Worm (Caenorhabditis elegans) whole organism, L2 larva: ENCODE measurements around the gene fbxb-11.

ENCODE experiments used
- ama-1 ChIP-seq: fragments of 150-350 bp; optimal IDR thresholded peaks from 2 replicates; lab custom pipeline; 2018; ENCODE audit warnings: inconsistent platforms
- blmp-1 ChIP-seq: sonication (generic microtip); optimal IDR thresholded peaks from 2 replicates; lab custom pipeline; 2017; ENCODE audit warnings: missing genetic modification characterization, mild to moderate bottlenecking, missing compliant biosample characterization, antibody characterized with exemption, moderate library complexity; ENCODE audit not compliant: insufficient read depth
- lsy-2 ChIP-seq, 2 experiments: fragments of 150-350 bp in 1 of 2; sonication (generic microtip) in 1 of 2; optimal IDR thresholded peaks; 2 replicates each; lab custom pipeline; 2014 to 2017; ENCODE audit warnings: missing biosample characterization in 2 of 2, missing genetic modification characterization in 2 of 2
- nhr-12 ChIP-seq: fragments of 150-350 bp; optimal IDR thresholded peaks from 2 replicates; lab custom pipeline; 2014; ENCODE audit warnings: missing biosample characterization, missing genetic modification characterization
- nhr-237 ChIP-seq: fragments of 150-350 bp; optimal IDR thresholded peaks from 2 replicates; lab custom pipeline; 2014; ENCODE audit warnings: missing biosample characterization, missing genetic modification characterization
- snpc-4 ChIP-seq: fragments of 150-350 bp; optimal IDR thresholded peaks from 2 replicates; lab custom pipeline; 2014; ENCODE audit warnings: missing biosample characterization, missing genetic modification characterization
- unc-62 ChIP-seq: fragments of 150-350 bp; optimal IDR thresholded peaks from 2 replicates; lab custom pipeline; 2014; ENCODE audit warnings: missing biosample characterization, missing genetic modification reagents, missing genetic modification characterization
- ztf-1 ChIP-seq: fragments of 200-800 bp; sonication (Bioruptor generic); conservative IDR thresholded peaks from 2 replicates; pipeline ENCODE4 v1.3.6; 2022; ENCODE audit warnings: missing genetic modification characterization, missing compliant biosample characterization

- TF ChIP-seq lsy-2 (tag; optimal IDR thresholded peaks at IDR 0.05; lab: Kevin White, UChicago) (no peak), nhr-12 (tag; lab: Kevin White, UChicago) (no peak), unc-62 (GFP tag; lab: Kevin White, UChicago) (no peak), ztf-1 (no peak), blmp-1 (no peak), nhr-237 (tag; lab: Kevin White, UChicago) (no peak), ama-1 (no peak), snpc-4 (tag; lab: Kevin White, UChicago) (no peak)
Observed at ce11 chrII:1725735-1726134, 1.3 kb downstream of the fbxb-11 start, which contains the start of gene F45C12.17.
